Worm (Caenorhabditis elegans) whole organism, L1 larva: ENCODE data around the gene nhr-223.

ENCODE experiments used
- egl-27 ChIP-seq, 2 experiments: fragments of 150-350 bp in 1 of 2; sonication (generic microtip); optimal IDR thresholded peaks; 3 replicates each; lab custom pipeline; 2017 to 2018; ENCODE audit warnings: missing biosample characterization in 2 of 2, missing genetic modification characterization in 2 of 2, missing genetic modification reagents in 2 of 2
- isw-1 ChIP-seq: fragments of 200-800 bp; sonication (Bioruptor generic); IDR thresholded peaks from 2 replicates; pipeline ENCODE4 v1.3.6; 2022; ENCODE audit warnings: missing genetic modification characterization, missing compliant biosample characterization
- lin-39 ChIP-seq: fragments of 150-350 bp; optimal IDR thresholded peaks from 2 replicates; lab custom pipeline; 2014; ENCODE audit warnings: missing biosample characterization, missing genetic modification reagents, missing genetic modification characterization
- nhr-20 ChIP-seq: sonication (generic microtip); optimal IDR thresholded peaks from 2 replicates; lab custom pipeline; 2016; ENCODE audit warnings: mild to moderate bottlenecking, missing genetic modification characterization, missing compliant biosample characterization

DNA sequence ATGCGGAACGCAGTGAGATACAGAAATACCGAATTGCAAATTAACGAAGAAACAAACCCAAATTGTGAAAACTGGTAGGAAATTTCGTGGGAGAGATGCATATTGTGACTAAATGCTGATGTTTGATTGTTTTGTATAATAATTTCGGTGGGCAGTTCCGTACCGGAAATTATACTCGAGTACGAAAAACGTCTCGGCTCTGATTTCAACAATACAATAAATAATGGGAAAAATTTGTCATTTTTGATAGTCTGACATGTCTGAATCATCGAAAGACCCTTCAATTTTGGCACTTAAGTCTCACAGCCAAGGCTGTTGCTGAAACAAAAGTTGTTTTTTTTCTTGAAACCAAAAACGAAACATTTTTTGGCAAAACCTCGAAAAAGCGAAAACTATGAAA, 44.1 kb upstream of the nhr-223 start, which contains the start of gene str-43:
- no peak for TF ChIP-seq lin-39 (tag; lab: Kevin White, UChicago)
- no peak for TF ChIP-seq isw-1 (GFP tag; lab: Robert Waterston, UW)
- no peak for TF ChIP-seq nhr-20
- TF ChIP-seq egl-27 (tag; optimal IDR thresholded peaks at IDR 0.05; lab: Kevin White, UChicago), result no peak
